Worm (Caenorhabditis elegans) whole organism, L4 larva: ENCODE measurements around the gene F16H6.10.

Experiments used
- F10B5.3 ChIP-seq: sonication (generic microtip); optimal IDR thresholded peaks from 2 replicates; lab custom pipeline; 2016; ENCODE audit warnings: mild to moderate bottlenecking, missing genetic modification characterization, missing compliant biosample characterization
- Y75B8A.6 ChIP-seq: fragments of 200-800 bp; sonication (Bioruptor generic); IDR thresholded peaks from 2 replicates; pipeline ENCODE4 v1.3.6; 2022; ENCODE audit warnings: missing genetic modification reagents, missing genetic modification characterization, missing compliant biosample characterization
- ZK337.2 ChIP-seq: fragments of 200-800 bp; sonication (Bioruptor generic); IDR thresholded peaks from 2 replicates; pipeline ENCODE4 v1.3.6; 2022; ENCODE audit warnings: missing genetic modification reagents, missing genetic modification characterization, missing compliant biosample characterization
- aly-2 ChIP-seq: sonication (generic microtip); optimal IDR thresholded peaks from 2 replicates; lab custom pipeline; 2018; ENCODE audit warnings: missing biosample characterization, missing genetic modification characterization
- attf-4 ChIP-seq: sonication (generic microtip); optimal IDR thresholded peaks from 3 replicates; lab custom pipeline; 2017; ENCODE audit warnings: missing biosample characterization, missing genetic modification characterization
- ceh-20 ChIP-seq: fragments of 200-800 bp; sonication (Bioruptor generic); IDR thresholded peaks from 2 replicates; pipeline ENCODE4 v1.3.6; 2022; ENCODE audit warnings: missing genetic modification reagents, missing genetic modification characterization, missing compliant biosample characterization
- ceh-44 ChIP-seq: fragments of 200-800 bp; sonication (Bioruptor generic); IDR thresholded peaks from 2 replicates; pipeline ENCODE4 v1.3.6; 2022; ENCODE audit warnings: missing genetic modification reagents, missing genetic modification characterization, missing compliant biosample characterization
- ceh-62 ChIP-seq: sonication (generic microtip); optimal IDR thresholded peaks from 2 replicates; lab custom pipeline; 2017; ENCODE audit warnings: missing biosample characterization, missing genetic modification characterization
- cey-2 ChIP-seq: sonication (generic microtip); optimal IDR thresholded peaks from 3 replicates; lab custom pipeline; 2017; ENCODE audit warnings: missing genetic modification characterization, mild to moderate bottlenecking, missing compliant biosample characterization, antibody characterized with exemption, borderline replicate concordance; ENCODE audit not compliant: insufficient read depth
- ctbp-1 ChIP-seq: fragments of 200-800 bp; sonication (Bioruptor generic); IDR thresholded peaks from 2 replicates; pipeline ENCODE4 v1.3.6; 2022; ENCODE audit warnings: missing genetic modification reagents, missing genetic modification characterization, missing compliant biosample characterization
- daf-12 ChIP-seq: fragments of 150-350 bp; optimal IDR thresholded peaks from 2 replicates; lab custom pipeline; 2014; ENCODE audit warnings: missing biosample characterization, missing genetic modification reagents, missing genetic modification characterization
- daf-16 ChIP-seq, 3 experiments: sonication (generic microtip); optimal IDR thresholded peaks; 2 replicates each; lab custom pipeline; 2016 to 2017; ENCODE audit warnings: missing genetic modification characterization in 3 of 3, missing genetic modification reagents in 3 of 3, mild to moderate bottlenecking in 2 of 3, missing compliant biosample characterization in 2 of 3, missing biosample characterization in 1 of 3, moderate library complexity in 1 of 3
- daf-19 ChIP-seq: fragments of 200-800 bp; sonication (Bioruptor generic); conservative IDR thresholded peaks from 2 replicates; pipeline ENCODE4 v1.3.6; 2022; ENCODE audit warnings: missing genetic modification characterization, missing compliant biosample characterization
- dmd-6 ChIP-seq: fragments of 200-800 bp; sonication (Bioruptor generic); IDR thresholded peaks from 2 replicates; pipeline ENCODE4 v1.3.6; 2022; ENCODE audit warnings: missing genetic modification reagents, missing genetic modification characterization, missing compliant biosample characterization
- dmd-9 ChIP-seq: fragments of 200-800 bp; sonication (Bioruptor generic); IDR thresholded peaks from 2 replicates; pipeline ENCODE4 v1.3.6; 2022; ENCODE audit warnings: missing genetic modification reagents, missing genetic modification characterization, missing compliant biosample characterization
- duxl-1 ChIP-seq: sonication (generic microtip); optimal IDR thresholded peaks from 2 replicates; lab custom pipeline; 2016; ENCODE audit warnings: mild to moderate bottlenecking, missing genetic modification characterization, moderate library complexity, missing compliant biosample characterization; ENCODE audit not compliant: poor library complexity
- fos-1 ChIP-seq: fragments of 150-350 bp; optimal IDR thresholded peaks from 2 replicates; lab custom pipeline; 2014; ENCODE audit warnings: missing biosample characterization, missing genetic modification characterization
- gei-8 ChIP-seq: fragments of 200-800 bp; sonication (Bioruptor generic); optimal IDR thresholded peaks from 2 replicates; lab custom pipeline; 2018; ENCODE audit warnings: mild to moderate bottlenecking, missing genetic modification characterization, missing compliant biosample characterization
- hlh-30 ChIP-seq: sonication (generic microtip); optimal IDR thresholded peaks from 2 replicates; lab custom pipeline; 2017; ENCODE audit warnings: antibody characterized with exemption, mild to moderate bottlenecking, missing genetic modification characterization, missing compliant biosample characterization; ENCODE audit not compliant: insufficient read depth
- hmg-1.1 ChIP-seq: fragments of 200-800 bp; sonication (Bioruptor generic); IDR thresholded peaks from 2 replicates; pipeline ENCODE4 v1.3.6; 2022; ENCODE audit warnings: missing genetic modification reagents, missing genetic modification characterization, missing compliant biosample characterization
- jun-1 ChIP-seq: fragments of 150-350 bp; optimal IDR thresholded peaks from 2 replicates; lab custom pipeline; 2014; ENCODE audit warnings: missing biosample characterization, missing genetic modification reagents, missing genetic modification characterization
- lim-7 ChIP-seq: fragments of 200-800 bp; sonication (Bioruptor generic); IDR thresholded peaks from 2 replicates; pipeline ENCODE4 v1.3.6; 2022; ENCODE audit warnings: missing genetic modification characterization, missing compliant biosample characterization
- lin-1 ChIP-seq: fragments of 200-800 bp; sonication (Bioruptor generic); IDR thresholded peaks from 2 replicates; pipeline ENCODE4 v1.3.6; 2022; ENCODE audit warnings: missing genetic modification reagents, missing genetic modification characterization, missing compliant biosample characterization
- mdl-1 ChIP-seq, 2 experiments: fragments of 150-350 bp in 1 of 2; sonication (generic microtip) in 1 of 2; optimal IDR thresholded peaks; 2 replicates each; lab custom pipeline; 2014 to 2017; ENCODE audit warnings: missing biosample characterization in 2 of 2, missing genetic modification characterization in 2 of 2
- mdt-29 ChIP-seq: fragments of 200-800 bp; sonication (Bioruptor generic); IDR thresholded peaks from 2 replicates; pipeline ENCODE4 v1.3.6; 2022; ENCODE audit warnings: missing genetic modification reagents, missing genetic modification characterization, missing compliant biosample characterization
- mxl-2 ChIP-seq: fragments of 200-800 bp; sonication (Bioruptor generic); conservative IDR thresholded peaks from 2 replicates; pipeline ENCODE4 v1.3.6; 2022; ENCODE audit warnings: missing genetic modification reagents, missing genetic modification characterization, missing compliant biosample characterization
- nhr-11 ChIP-seq: fragments of 150-350 bp; optimal IDR thresholded peaks from 2 replicates; lab custom pipeline; 2014; ENCODE audit warnings: missing biosample characterization, missing genetic modification characterization
- nhr-28 ChIP-seq: fragments of 150-350 bp; optimal IDR thresholded peaks from 2 replicates; lab custom pipeline; 2014; ENCODE audit warnings: missing biosample characterization, missing genetic modification characterization
- php-3 ChIP-seq: fragments of 200-800 bp; sonication (Bioruptor generic); IDR thresholded peaks from 2 replicates; pipeline ENCODE4 v1.3.6; 2022; ENCODE audit warnings: missing genetic modification reagents, missing genetic modification characterization, missing compliant biosample characterization
- pqm-1 ChIP-seq: sonication (generic microtip); optimal IDR thresholded peaks from 2 replicates; lab custom pipeline; 2017; ENCODE audit warnings: missing biosample characterization, missing genetic modification characterization
- rbr-2 ChIP-seq: sonication (generic microtip); optimal IDR thresholded peaks from 2 replicates; lab custom pipeline; 2016; ENCODE audit warnings: missing genotype, missing genetic modification characterization, missing compliant biosample characterization
- tag-97 ChIP-seq: fragments of 200-800 bp; sonication (Bioruptor generic); IDR thresholded peaks from 2 replicates; pipeline ENCODE4 v1.3.6; 2022; ENCODE audit warnings: missing genetic modification characterization, missing compliant biosample characterization
- tra-1 ChIP-seq: fragments of 200-800 bp; sonication (Bioruptor generic); IDR thresholded peaks from 2 replicates; pipeline ENCODE4 v1.3.6; 2022; ENCODE audit warnings: missing genetic modification reagents, missing genetic modification characterization, missing compliant biosample characterization
- unc-39 ChIP-seq: sonication (generic microtip); optimal IDR thresholded peaks from 2 replicates; lab custom pipeline; 2017; ENCODE audit warnings: missing biosample characterization, missing genetic modification characterization
- unc-62 ChIP-seq, 3 experiments: fragments of 150-350 bp in 1 of 3; sonication (generic microtip); optimal IDR thresholded peaks in 2 of 3; peaks in 1 of 3; 1 replicate in 1 of 3; 2 replicates in 2 of 3; lab custom pipeline; 2014 to 2017; ENCODE audit warnings: missing biosample characterization in 3 of 3, missing genetic modification characterization in 3 of 3, missing genetic modification reagents in 3 of 3, missing genotype in 1 of 3
- zip-11 ChIP-seq: fragments of 200-800 bp; sonication (Bioruptor generic); IDR thresholded peaks from 2 replicates; pipeline ENCODE4 v1.3.6; 2022; ENCODE audit warnings: missing genetic modification characterization, missing compliant biosample characterization
- ztf-7 ChIP-seq: fragments of 150-350 bp; optimal IDR thresholded peaks from 2 replicates; lab custom pipeline; 2014; ENCODE audit warnings: missing biosample characterization, missing genetic modification characterization

Gene F16H6.10

ce11 chrV:18195006-18195405, 29.2 kb downstream of the F16H6.10 start, which contains the start of gene F16H6.3:
Gene F16H6.3 (plus strand): TSS chrV:18195306.
- TF ChIP-seq lin-1 (GFP tag; lab: Robert Waterston, UW), result no peak
- TF ChIP-seq cey-2 (tag; lab: Kevin White, UChicago), result no peak
- TF ChIP-seq daf-12, result no peak
- TF ChIP-seq unc-62 (GFP tag; optimal IDR thresholded peaks at IDR 0.05 in 1 of 2; lab: Kevin White, UChicago), result no peak
- TF ChIP-seq unc-62 (tag; optimal IDR thresholded peaks at IDR 0.05; lab: Kevin White, UChicago), result no peak
- no peak for TF ChIP-seq dmd-9
- TF ChIP-seq daf-16 (GFP tag; optimal IDR thresholded peaks at IDR 0.05; lab: Kevin White, UChicago), result no peak
- no peak for TF ChIP-seq daf-16 (tag; optimal IDR thresholded peaks at IDR 0.05; lab: Kevin White, UChicago)
- no peak for TF ChIP-seq ztf-7 (tag; lab: Kevin White, UChicago)
- TF ChIP-seq hlh-30 (tag; lab: Kevin White, UChicago), result no peak

- TF ChIP-seq daf-19 (GFP tag; lab: Robert Waterston, UW) (no peak), F10B5.3 (tag; lab: Kevin White, UChicago) (no peak), attf-4 (tag; lab: Kevin White, UChicago) (no peak), mdt-29 (no peak), rbr-2 (tag; lab: Kevin White, UChicago) (no peak), nhr-11 (tag; lab: Kevin White, UChicago) (no peak), pqm-1 (tag; lab: Kevin White, UChicago) (peak; percentile 35), mdl-1 (tag; optimal IDR thresholded peaks at IDR 0.05; lab: Kevin White, UChicago) (no peak), ceh-62 (no peak), fos-1 (tag; lab: Kevin White, UChicago) (no peak), mxl-2 (no peak), nhr-28 (peak; percentile 38), jun-1 (tag; lab: Kevin White, UChicago) (no peak), lim-7 (GFP tag; lab: Robert Waterston, UW) (no peak), dmd-6 (GFP tag; lab: Robert Waterston, UW) (no peak), aly-2 (tag; lab: Kevin White, UChicago) (no peak), daf-12 (no peak)
Observed at ce11 chrV:18191128-18191527, 33.1 kb downstream of the F16H6.10 start, which contains the start of gene clec-42. Gene clec-42 (plus strand): TSS chrV:18191412.

DNA sequence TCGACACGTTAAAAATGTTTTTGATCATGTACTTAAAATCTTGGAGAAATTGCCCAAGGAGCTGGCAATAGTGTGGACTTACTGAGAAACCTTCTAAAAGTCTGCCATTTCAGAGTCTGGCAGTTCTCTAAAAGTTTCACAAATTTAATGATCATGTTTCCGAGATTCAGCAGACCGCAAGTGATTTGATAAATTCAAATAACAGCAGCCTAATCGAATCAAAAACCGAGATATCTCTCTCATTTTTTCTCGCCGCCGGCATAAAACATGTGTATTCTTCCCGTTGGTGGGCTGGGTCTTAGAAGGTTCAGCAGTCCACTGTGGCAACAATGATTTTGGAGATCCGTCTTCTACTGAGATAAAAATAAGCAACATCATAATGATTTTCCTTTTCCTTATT, 35.1 kb downstream of the F16H6.10 start, which contains the start of gene clec-246:
TSS of gene clec-246 (plus strand) at position 301 of the 400 bp plus-strand sequence.
- TF ChIP-seq ceh-20 (GFP tag; lab: Robert Waterston, UW), result no peak
- TF ChIP-seq cey-2 (tag; lab: Kevin White, UChicago), result no peak
- no peak for TF ChIP-seq php-3 (GFP tag; lab: Robert Waterston, UW)
- no peak for TF ChIP-seq F10B5.3 (tag; lab: Kevin White, UChicago)
- TF ChIP-seq nhr-11 (tag; lab: Kevin White, UChicago), result no peak
- TF ChIP-seq hmg-1.1 (GFP tag; lab: Robert Waterston, UW), result no peak
- no peak for TF ChIP-seq pqm-1 (tag; lab: Kevin White, UChicago)
- no peak for TF ChIP-seq duxl-1 (tag; lab: Kevin White, UChicago)
- TF ChIP-seq mdt-29, result no peak
- TF ChIP-seq ceh-44 (GFP tag; lab: Robert Waterston, UW), result no peak
- TF ChIP-seq hlh-30 (tag; lab: Kevin White, UChicago), result no peak
- no peak for TF ChIP-seq nhr-28
- no peak for TF ChIP-seq tag-97 (GFP tag; lab: Robert Waterston, UW)
- TF ChIP-seq ctbp-1 (GFP tag; lab: Robert Waterston, UW), result no peak
- TF ChIP-seq zip-11 (GFP tag; lab: Robert Waterston, UW), result no peak
- no peak for TF ChIP-seq Y75B8A.6 (GFP tag; lab: Robert Waterston, UW)
- TF ChIP-seq gei-8, result no peak
- TF ChIP-seq tra-1 (GFP tag; lab: Robert Waterston, UW), result no peak
- TF ChIP-seq ZK337.2 (GFP tag; lab: Robert Waterston, UW), result no peak
- TF ChIP-seq unc-39, result no peak
